Worm (Caenorhabditis elegans) whole organism, early embryonic: ENCODE data around the gene nstp-5.

Experiments used
- B0310.2 ChIP-seq: sonication (generic microtip); optimal IDR thresholded peaks from 2 replicates; lab custom pipeline; 2016; ENCODE audit warnings: mild to moderate bottlenecking, missing genetic modification characterization, missing compliant biosample characterization
- F13C5.2 ChIP-seq: sonication (generic microtip); optimal IDR thresholded peaks from 2 replicates; lab custom pipeline; 2017; ENCODE audit warnings: mild to moderate bottlenecking, missing genetic modification characterization, inconsistent platforms, missing compliant biosample characterization
- aly-1 ChIP-seq: sonication (generic microtip); optimal IDR thresholded peaks from 2 replicates; lab custom pipeline; 2016; ENCODE audit warnings: missing genetic modification characterization, missing compliant biosample characterization
- ama-1 ChIP-seq: fragments of 150-350 bp; optimal IDR thresholded peaks from 2 replicates; lab custom pipeline; 2014
- ceh-13 ChIP-seq: fragments of 200-800 bp; sonication (Bioruptor generic); optimal IDR thresholded peaks from 2 replicates; lab custom pipeline; 2018; ENCODE audit warnings: mild to moderate bottlenecking, missing genetic modification characterization, missing compliant biosample characterization
- ceh-36 ChIP-seq: sonication (generic microtip); optimal IDR thresholded peaks from 2 replicates; lab custom pipeline; 2016; ENCODE audit warnings: missing genetic modification characterization, inconsistent platforms, missing compliant biosample characterization
- ets-7 ChIP-seq: sonication (generic microtip); optimal IDR thresholded peaks from 2 replicates; lab custom pipeline; 2016; ENCODE audit warnings: missing genotype, missing genetic modification characterization, missing compliant biosample characterization
- flt-1 ChIP-seq: fragments of 200-800 bp; sonication (Bioruptor generic); IDR thresholded peaks from 2 replicates; pipeline ENCODE4 v1.3.6; 2022; ENCODE audit warnings: missing genetic modification characterization, missing compliant biosample characterization
- hmbx-1 ChIP-seq: sonication (generic microtip); optimal IDR thresholded peaks from 2 replicates; lab custom pipeline; 2016; ENCODE audit warnings: mild to moderate bottlenecking, missing genetic modification characterization, missing compliant biosample characterization
- hmg-4 ChIP-seq: fragments of 200-800 bp; sonication (Bioruptor generic); optimal IDR thresholded peaks from 2 replicates; lab custom pipeline; 2018; ENCODE audit warnings: mild to moderate bottlenecking, missing genetic modification characterization, missing compliant biosample characterization
- hnd-1 ChIP-seq: sonication (generic microtip); optimal IDR thresholded peaks from 2 replicates; lab custom pipeline; 2016; ENCODE audit warnings: missing genetic modification characterization, missing compliant biosample characterization
- pes-1 ChIP-seq: fragments of 200-800 bp; sonication (Bioruptor generic); IDR thresholded peaks from 2 replicates; pipeline ENCODE4 v1.3.6; 2022; ENCODE audit warnings: missing genetic modification reagents, missing genetic modification characterization, missing compliant biosample characterization
- scrt-1 ChIP-seq: fragments of 200-800 bp; sonication (Bioruptor generic); IDR thresholded peaks from 2 replicates; pipeline ENCODE4 v1.3.6; 2022; ENCODE audit warnings: missing genetic modification characterization, missing compliant biosample characterization
- sea-1 ChIP-seq: fragments of 200-800 bp; sonication (Bioruptor generic); conservative IDR thresholded peaks from 2 replicates; pipeline ENCODE4 v1.3.6; 2022; ENCODE audit warnings: missing genetic modification characterization, missing compliant biosample characterization
- tbx-11 ChIP-seq: fragments of 200-800 bp; sonication (Bioruptor generic); IDR thresholded peaks from 2 replicates; pipeline ENCODE4 v1.3.6; 2022; ENCODE audit warnings: missing genetic modification characterization, missing compliant biosample characterization
- tbx-37 ChIP-seq: fragments of 200-800 bp; sonication (Bioruptor generic); conservative IDR thresholded peaks from 2 replicates; pipeline ENCODE4 v1.3.6; 2022; ENCODE audit warnings: missing genetic modification reagents, missing genetic modification characterization, missing compliant biosample characterization
- tra-4 ChIP-seq: sonication (generic microtip); optimal IDR thresholded peaks from 2 replicates; lab custom pipeline; 2017; ENCODE audit warnings: missing genetic modification characterization, missing compliant biosample characterization

nstp-5 gene

DNA sequence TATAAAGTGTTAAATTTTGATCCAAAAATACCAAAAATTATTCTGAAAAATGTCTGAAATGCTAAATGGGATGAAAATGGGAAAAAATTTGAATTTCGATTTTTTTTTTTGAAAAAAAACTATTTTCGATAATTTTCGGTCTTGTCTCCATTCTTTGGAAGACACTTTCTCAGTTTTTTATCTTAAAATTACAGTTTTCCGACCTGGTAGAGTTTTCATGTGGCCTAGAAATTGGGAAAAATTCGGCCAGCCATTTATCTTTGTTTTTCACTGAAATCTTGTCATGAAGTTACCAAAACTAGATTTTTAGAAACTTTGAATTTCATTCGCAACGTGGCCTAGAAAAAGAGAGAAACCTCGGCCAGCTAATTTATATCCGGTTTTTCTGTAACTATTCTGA is 14.5 kb upstream of the nstp-5 start:
- TF ChIP-seq ets-7 (tag; lab: Kevin White, UChicago) (no peak), tbx-11 (no peak)

DNA sequence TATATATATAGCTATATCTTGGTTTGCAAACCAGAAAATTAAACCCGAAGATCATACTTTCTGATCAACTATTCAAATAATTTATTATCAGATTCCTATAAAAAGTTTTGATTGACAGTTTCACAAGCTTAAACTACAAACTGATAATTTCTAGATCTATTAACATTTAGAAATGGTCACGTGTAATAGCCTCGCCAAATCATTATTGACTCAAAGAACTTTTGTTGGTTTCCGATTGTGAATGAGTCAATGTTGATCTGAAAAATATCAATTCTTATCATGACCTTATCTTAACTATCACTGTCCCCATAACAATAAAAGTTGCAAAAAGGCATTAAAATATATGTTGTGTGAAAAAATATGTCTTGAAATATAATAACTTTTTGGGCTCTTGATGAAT is 13.2 kb upstream of the nstp-5 start:
- TF ChIP-seq ceh-36 (no peak), F13C5.2 (tag; lab: Kevin White, UChicago) (no peak), hmbx-1 (tag; lab: Kevin White, UChicago) (no peak), ceh-13 (GFP tag; lab: Kevin White, UChicago) (no peak)

DNA sequence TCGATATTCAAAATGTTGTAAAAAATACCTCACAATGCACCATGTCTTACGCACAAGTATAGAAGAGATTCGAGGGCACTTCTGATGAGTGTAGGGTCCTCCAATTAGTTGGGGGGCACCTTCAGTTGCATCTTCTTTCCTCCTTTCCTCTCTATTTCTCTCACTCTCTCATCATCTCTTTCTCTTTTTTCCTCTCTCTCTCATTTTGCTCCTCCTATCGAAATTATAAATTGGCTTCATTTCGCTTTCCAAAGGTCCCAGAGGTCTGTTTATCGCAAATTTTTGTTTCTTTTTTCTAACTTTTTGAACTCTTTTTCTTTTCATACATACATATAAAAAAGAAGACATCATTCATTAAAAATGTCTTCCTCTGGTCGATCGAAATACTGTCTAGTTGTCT is 12.5 kb upstream of the nstp-5 start:
- no peak for TF ChIP-seq F13C5.2 (tag; lab: Kevin White, UChicago)
- TF ChIP-seq scrt-1 (GFP tag; lab: Robert Waterston, UW) = no peak
- TF ChIP-seq tbx-11 = no peak
- TF ChIP-seq tra-4 (tag; lab: Kevin White, UChicago) = no peak
- TF ChIP-seq B0310.2 (tag; lab: Kevin White, UChicago) = no peak
- TF ChIP-seq sea-1 (GFP tag; lab: Robert Waterston, UW) = no peak
- no peak for TF ChIP-seq tbx-37
- TF ChIP-seq hnd-1 (tag; lab: Kevin White, UChicago) = no peak
- no peak for TF ChIP-seq ets-7 (tag; lab: Kevin White, UChicago)

DNA sequence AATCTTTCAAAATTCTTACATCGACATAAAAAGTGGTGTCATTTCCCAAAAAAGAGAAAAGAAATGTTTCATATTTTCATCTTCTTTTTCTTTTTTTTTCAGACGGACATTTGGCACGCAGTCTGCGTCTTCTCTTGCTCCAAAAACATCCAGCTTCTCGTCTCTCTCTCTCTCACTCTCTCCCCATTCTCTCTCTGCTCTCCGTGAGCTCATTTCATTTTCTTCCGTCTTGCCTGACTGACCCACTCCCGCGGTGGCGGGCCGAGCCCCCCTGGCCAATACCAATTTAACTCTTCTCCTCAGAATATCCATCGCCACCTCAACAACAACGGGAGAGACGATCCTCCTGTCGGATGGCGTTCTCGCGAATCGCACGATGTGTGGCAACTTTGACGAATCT is 9.8 kb upstream of the nstp-5 start, which contains the start of gene txt-19:
TSS of gene txt-19 (plus strand) at position 304 of the 400 bp plus-strand sequence.
- TF ChIP-seq F13C5.2 (tag; lab: Kevin White, UChicago) = no peak
- no peak for TF ChIP-seq pes-1 (GFP tag; lab: Robert Waterston, UW)
- no peak for TF ChIP-seq ama-1
- no peak for TF ChIP-seq ets-7 (tag; lab: Kevin White, UChicago)

DNA sequence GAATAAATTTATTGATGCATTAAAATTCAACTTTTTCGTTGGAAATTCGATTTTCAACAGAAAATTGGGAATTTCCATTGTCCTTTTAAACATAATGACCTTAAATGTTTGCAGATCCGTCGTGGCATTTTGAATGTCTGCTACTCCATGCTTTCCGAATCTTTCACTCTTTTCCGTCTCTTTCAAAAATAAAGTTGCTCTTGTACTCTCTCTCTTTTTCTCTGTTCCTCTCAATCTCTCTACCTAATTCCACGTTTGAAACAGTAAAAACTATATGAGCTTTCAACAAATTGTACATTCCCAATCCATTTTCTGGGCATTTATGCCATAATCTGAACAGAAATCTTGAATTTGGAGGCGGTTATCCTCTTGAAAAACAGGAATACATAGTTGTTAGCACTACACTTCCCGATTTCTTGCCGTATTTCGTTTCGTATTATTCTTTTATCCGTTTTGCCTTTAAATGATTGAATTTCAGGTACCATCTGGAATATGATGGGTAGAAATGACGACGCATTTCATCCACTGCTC is 6.3 kb upstream of the nstp-5 start, which contains the start of gene srf-3:
TSS of gene srf-3 (plus strand) at position 481 of the 531 bp plus-strand sequence.
- TF ChIP-seq hmg-4 (GFP tag; lab: Kevin White, UChicago) (no peak), ceh-13 (GFP tag; lab: Kevin White, UChicago) (no peak), tbx-37 (no peak), hmbx-1 (tag; lab: Kevin White, UChicago) (no peak), flt-1 (GFP tag; lab: Robert Waterston, UW) (no peak)

DNA sequence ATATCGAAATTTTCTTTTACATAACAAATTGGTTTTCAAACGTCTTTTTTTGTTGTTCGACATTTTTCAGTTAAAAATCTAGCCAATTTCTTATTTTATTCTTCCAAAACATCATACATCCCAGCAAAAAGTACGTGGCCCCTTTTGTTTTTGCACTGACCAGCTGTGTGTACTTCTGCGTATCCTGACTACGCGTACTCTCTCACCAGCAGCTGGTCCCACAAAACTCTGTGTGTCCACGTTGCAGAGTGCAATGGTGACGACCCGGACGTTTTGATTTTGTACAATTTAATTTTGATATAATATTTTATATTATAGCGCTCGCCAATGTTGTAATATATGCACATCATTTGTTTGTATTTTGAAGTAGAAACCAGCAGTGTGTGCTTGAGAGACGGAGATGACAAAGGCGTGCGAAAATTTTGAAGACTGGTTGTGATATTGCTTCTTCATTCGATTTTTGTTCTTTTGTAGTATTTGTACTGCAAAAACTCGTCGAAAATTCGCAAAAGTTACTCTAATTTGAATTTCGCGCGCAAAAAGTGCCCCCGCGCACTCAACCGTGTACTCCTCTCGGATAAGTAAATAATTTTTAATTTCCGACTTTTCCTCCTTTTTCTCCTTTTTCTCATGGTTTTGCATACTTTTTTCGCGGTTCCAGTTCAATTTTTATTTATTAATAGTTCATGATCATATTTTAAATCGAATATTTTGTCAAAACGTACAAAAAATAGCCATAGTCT is 805 bp upstream of the nstp-5 start:
- TF ChIP-seq B0310.2 (tag; lab: Kevin White, UChicago) = no peak
- TF ChIP-seq ceh-13 (GFP tag; lab: Kevin White, UChicago) = no peak
- no peak for TF ChIP-seq flt-1 (GFP tag; lab: Robert Waterston, UW)
- no peak for TF ChIP-seq tbx-37
- no peak for TF ChIP-seq scrt-1 (GFP tag; lab: Robert Waterston, UW)
- no peak for TF ChIP-seq aly-1 (tag; lab: Kevin White, UChicago)
- no peak for TF ChIP-seq pes-1 (GFP tag; lab: Robert Waterston, UW)
- TF ChIP-seq sea-1 (GFP tag; lab: Robert Waterston, UW) = no peak
- no peak for TF ChIP-seq ama-1
- TF ChIP-seq tra-4 (tag; lab: Kevin White, UChicago) = no peak
- TF ChIP-seq hnd-1 (tag; lab: Kevin White, UChicago) = no peak
- no peak for TF ChIP-seq F13C5.2 (tag; lab: Kevin White, UChicago)
- no peak for TF ChIP-seq ceh-36
- no peak for TF ChIP-seq tbx-11

DNA sequence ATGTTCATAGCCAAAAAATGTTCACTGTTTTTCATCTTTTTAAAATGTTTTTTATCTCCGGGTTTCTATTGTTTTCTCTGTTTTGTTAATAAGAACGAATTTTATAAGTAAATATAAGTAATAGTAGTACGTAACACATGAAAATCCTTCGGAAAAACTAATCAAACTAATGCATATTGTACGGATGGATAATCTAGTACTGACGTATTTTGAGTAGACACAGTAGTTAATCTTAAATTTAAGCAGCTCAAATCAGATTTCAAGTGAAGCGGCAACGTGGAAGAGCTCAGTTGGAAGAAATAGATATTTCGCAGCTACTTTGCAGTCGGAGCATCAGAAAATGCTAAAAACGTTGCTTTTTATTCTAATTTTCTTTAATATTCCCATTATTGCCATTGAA is 4.4 kb downstream of the nstp-5 start, which contains the start of gene gcy-18:
TSS of gene gcy-18 (plus strand) at position 301 of the 400 bp plus-strand sequence.
- TF ChIP-seq scrt-1 (GFP tag; lab: Robert Waterston, UW) = no peak
- TF ChIP-seq aly-1 (tag; lab: Kevin White, UChicago) = no peak
- no peak for TF ChIP-seq ceh-13 (GFP tag; lab: Kevin White, UChicago)
- no peak for TF ChIP-seq ets-7 (tag; lab: Kevin White, UChicago)
- TF ChIP-seq tbx-37 = no peak
- TF ChIP-seq tra-4 (tag; lab: Kevin White, UChicago) = no peak
- TF ChIP-seq tbx-11 = no peak
- TF ChIP-seq F13C5.2 (tag; lab: Kevin White, UChicago) = no peak
- TF ChIP-seq ama-1 = no peak
- TF ChIP-seq pes-1 (GFP tag; lab: Robert Waterston, UW) = no peak
- no peak for TF ChIP-seq hmbx-1 (tag; lab: Kevin White, UChicago)
- TF ChIP-seq hnd-1 (tag; lab: Kevin White, UChicago) = no peak
- no peak for TF ChIP-seq hmg-4 (GFP tag; lab: Kevin White, UChicago)

DNA sequence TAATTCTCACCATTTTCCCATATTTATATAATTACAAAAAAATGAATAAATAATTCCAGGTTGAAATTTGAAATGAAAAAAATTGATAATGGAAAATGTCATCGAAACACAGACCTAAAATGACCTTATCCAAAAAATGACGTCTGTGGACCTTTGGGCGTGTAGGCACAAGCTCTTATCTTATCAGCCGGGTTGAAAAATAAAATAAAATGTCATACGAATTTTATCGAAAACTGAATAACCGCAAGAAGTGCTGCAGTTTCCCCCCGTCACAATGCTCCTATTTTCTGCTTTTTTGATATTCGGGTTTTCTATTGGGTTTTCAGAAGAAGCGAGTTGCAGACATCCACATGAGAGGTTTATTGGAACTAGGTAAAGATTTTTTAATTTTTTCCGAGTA is 10.5 kb downstream of the nstp-5 start, which contains the start of gene clec-186:
TSS of gene clec-186 (plus strand) at position 226 of the 400 bp plus-strand sequence.
- TF ChIP-seq F13C5.2 (tag; lab: Kevin White, UChicago) (no peak), tra-4 (tag; lab: Kevin White, UChicago) (no peak), flt-1 (GFP tag; lab: Robert Waterston, UW) (no peak), B0310.2 (tag; lab: Kevin White, UChicago) (no peak), ama-1 (no peak), scrt-1 (GFP tag; lab: Robert Waterston, UW) (no peak), pes-1 (GFP tag; lab: Robert Waterston, UW) (no peak), hmg-4 (GFP tag; lab: Kevin White, UChicago) (no peak), tbx-11 (no peak), ceh-13 (GFP tag; lab: Kevin White, UChicago) (no peak), hnd-1 (tag; lab: Kevin White, UChicago) (no peak), ets-7 (tag; lab: Kevin White, UChicago) (no peak)
